Worm (Caenorhabditis elegans): ENCODE data around the gene fbxa-64.

ce11 chrV:3260075-3260474 is 17.9 kb downstream of the fbxa-64 start, which contains the start of gene srbc-5:
- no peak for TF ChIP-seq unc-62 (GFP tag; optimal IDR thresholded peaks at IDR 0.05)
- TF ChIP-seq ceh-63 (GFP tag; optimal IDR thresholded peaks at IDR 0.05): no peak
- no peak for TF ChIP-seq ztf-4 (tag; optimal IDR thresholded peaks at IDR 0.05)
- TF ChIP-seq nhr-76 (tag; optimal IDR thresholded peaks at IDR 0.05): no peak
- no peak for TF ChIP-seq aly-2 (tag; optimal IDR thresholded peaks at IDR 0.05)
- TF ChIP-seq snu-23 (GFP tag; optimal IDR thresholded peaks at IDR 0.05): no peak
- no peak for TF ChIP-seq zag-1 (tag; optimal IDR thresholded peaks at IDR 0.05)
- no peak for TF ChIP-seq mdl-1 (tag; optimal IDR thresholded peaks at IDR 0.05)
- TF ChIP-seq unc-86 (tag; optimal IDR thresholded peaks at IDR 0.05): no peak
- no peak for TF ChIP-seq nhr-11 (tag; optimal IDR thresholded peaks at IDR 0.05)
- TF ChIP-seq lin-14 (GFP tag; optimal IDR thresholded peaks at IDR 0.05): no peak
- no peak for TF ChIP-seq nhr-77 (tag; optimal IDR thresholded peaks at IDR 0.05)
- no peak for TF ChIP-seq unc-30 (tag; optimal IDR thresholded peaks at IDR 0.05)
- no peak for TF ChIP-seq unc-130 (tag; optimal IDR thresholded peaks at IDR 0.05)

All from whole organism, L1 larva.